Worm (Caenorhabditis elegans) whole organism, early embryonic: ENCODE measurements around the gene ceh-28.

Experiments
- aly-1 ChIP-seq: sonication (generic microtip); optimal IDR thresholded peaks from 2 replicates; lab custom pipeline; 2016; ENCODE audit warnings: missing genetic modification characterization, missing compliant biosample characterization
- flt-1 ChIP-seq: fragments of 200-800 bp; sonication (Bioruptor generic); IDR thresholded peaks from 2 replicates; pipeline ENCODE4 v1.3.6; 2022; ENCODE audit warnings: missing genetic modification characterization, missing compliant biosample characterization
- pes-1 ChIP-seq: fragments of 200-800 bp; sonication (Bioruptor generic); IDR thresholded peaks from 2 replicates; pipeline ENCODE4 v1.3.6; 2022; ENCODE audit warnings: missing genetic modification reagents, missing genetic modification characterization, missing compliant biosample characterization

DNA sequence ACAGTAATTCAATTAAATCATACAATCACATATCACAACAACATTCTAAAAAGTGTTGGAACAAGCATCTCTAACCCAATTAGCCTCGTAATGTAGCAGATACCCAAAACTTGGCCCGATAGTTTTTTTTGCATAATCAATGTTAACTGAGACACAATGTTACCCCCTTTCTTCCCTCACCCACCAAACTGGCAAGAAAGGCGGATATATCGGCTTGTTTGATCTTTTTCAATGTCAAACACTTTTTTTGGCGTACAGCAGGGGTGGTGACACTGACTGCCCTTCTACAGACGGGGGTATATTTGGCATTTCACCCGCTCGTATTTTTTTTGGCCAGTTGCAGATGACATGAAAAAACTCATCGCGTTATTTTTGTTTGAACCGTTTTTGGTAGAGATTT is 35.5 kb downstream of the ceh-28 start:
- no peak for TF ChIP-seq aly-1 (tag; lab: Kevin White, UChicago)
- no peak for TF ChIP-seq flt-1 (GFP tag; lab: Robert Waterston, UW)
- TF ChIP-seq pes-1 (GFP tag; lab: Robert Waterston, UW) = no peak
